Worm (Caenorhabditis elegans) whole organism, mixed stage, embryonic: ENCODE data around the gene T07G12.4.

Experiments
- ceh-83 ChIP-seq: fragments of 200-800 bp; sonication (Bioruptor generic); optimal IDR thresholded peaks from 2 replicates; lab custom pipeline; 2018; ENCODE audit warnings: mild to moderate bottlenecking, missing genetic modification characterization, missing compliant biosample characterization
- flh-1 ChIP-seq: fragments of 200-800 bp; sonication (Bioruptor generic); optimal IDR thresholded peaks from 2 replicates; lab custom pipeline; 2018; ENCODE audit warnings: mild to moderate bottlenecking, missing genetic modification characterization, moderate library complexity, missing compliant biosample characterization
- hlh-1 ChIP-seq: fragments of 150-350 bp; optimal IDR thresholded peaks from 2 replicates; lab custom pipeline; 2014; ENCODE audit warnings: missing biosample characterization, missing genetic modification reagents, missing genetic modification characterization
- lin-13 ChIP-seq: fragments of 150-350 bp; optimal IDR thresholded peaks from 2 replicates; lab custom pipeline; 2014; ENCODE audit warnings: missing biosample characterization, missing genetic modification characterization
- nhr-12 ChIP-seq: fragments of 150-350 bp; optimal IDR thresholded peaks from 2 replicates; lab custom pipeline; 2014; ENCODE audit warnings: missing biosample characterization, missing genetic modification characterization
- nhr-28 ChIP-seq: fragments of 150-350 bp; optimal IDR thresholded peaks from 2 replicates; lab custom pipeline; 2014; ENCODE audit warnings: missing biosample characterization, missing genetic modification characterization
- nhr-76 ChIP-seq: sonication (generic microtip); optimal IDR thresholded peaks from 2 replicates; lab custom pipeline; 2017; ENCODE audit warnings: missing biosample characterization, missing genetic modification characterization
- pha-4 ChIP-seq: fragments of 150-350 bp; optimal IDR thresholded peaks from 2 replicates; lab custom pipeline; 2018; ENCODE audit warnings: missing biosample characterization, missing genetic modification reagents, missing genetic modification characterization
- unc-62 ChIP-seq: fragments of 150-350 bp; optimal IDR thresholded peaks from 2 replicates; lab custom pipeline; 2014; ENCODE audit warnings: missing biosample characterization, missing genetic modification reagents, missing genetic modification characterization

- no peak for TF ChIP-seq pha-4 (tag; lab: Kevin White, UChicago)
- no peak for TF ChIP-seq hlh-1 (tag; lab: Kevin White, UChicago)
- TF ChIP-seq ceh-83: no peak
- no peak for TF ChIP-seq flh-1 (GFP tag; lab: Kevin White, UChicago)
- TF ChIP-seq nhr-76 (tag; lab: Kevin White, UChicago): no peak
- no peak for TF ChIP-seq lin-13 (tag; lab: Kevin White, UChicago)
- no peak for TF ChIP-seq nhr-12 (tag; lab: Kevin White, UChicago)
- TF ChIP-seq unc-62 (GFP tag; lab: Kevin White, UChicago): no peak
- no peak for TF ChIP-seq nhr-28 (tag; lab: Kevin White, UChicago)
Measured at ce11 chrIV:10515128-10515527, 23.4 kb downstream of the T07G12.4 start, which contains the start of gene C02F4.4.
